Worm (Caenorhabditis elegans) whole organism, young adult: ENCODE measurements around the gene haf-2.

Experiments used
- B0019.2 ChIP-seq: fragments of 200-800 bp; sonication (Bioruptor generic); conservative IDR thresholded peaks from 2 replicates; pipeline ENCODE4 v1.3.6; 2022; ENCODE audit warnings: missing genetic modification reagents, missing genetic modification characterization, missing compliant biosample characterization
- B0261.1 ChIP-seq: sonication (generic microtip); optimal IDR thresholded peaks from 2 replicates; lab custom pipeline; 2016; ENCODE audit warnings: mild to moderate bottlenecking, missing genetic modification characterization, moderate library complexity, missing compliant biosample characterization
- D2030.7 ChIP-seq: fragments of 200-800 bp; sonication (Bioruptor generic); IDR thresholded peaks from 2 replicates; pipeline ENCODE4 v1.3.6; 2022; ENCODE audit warnings: missing genetic modification reagents, missing genetic modification characterization, missing compliant biosample characterization
- F22D6.2 ChIP-seq: sonication (generic microtip); optimal IDR thresholded peaks from 2 replicates; lab custom pipeline; 2016; ENCODE audit warnings: mild to moderate bottlenecking, missing genetic modification characterization, missing compliant biosample characterization
- F33H1.4 ChIP-seq: fragments of 200-800 bp; sonication (Bioruptor generic); IDR thresholded peaks from 2 replicates; pipeline ENCODE4 v1.3.6; 2022; ENCODE audit warnings: missing genetic modification reagents, missing genetic modification characterization, missing compliant biosample characterization
- F37B4.10 ChIP-seq: fragments of 200-800 bp; sonication (Bioruptor generic); IDR thresholded peaks from 2 replicates; pipeline ENCODE4 v1.3.6; 2022; ENCODE audit warnings: missing genetic modification characterization, missing compliant biosample characterization
- F55B11.4 ChIP-seq: sonication (generic microtip); optimal IDR thresholded peaks from 2 replicates; lab custom pipeline; 2016; ENCODE audit warnings: missing compliant biosample characterization, missing genetic modification characterization, borderline replicate concordance; ENCODE audit not compliant: insufficient read depth
- Y67H2A.10 ChIP-seq: fragments of 200-800 bp; sonication (Bioruptor generic); conservative IDR thresholded peaks from 2 replicates; pipeline ENCODE4 v1.3.6; 2022; ENCODE audit warnings: missing genetic modification reagents, missing genetic modification characterization, missing compliant biosample characterization
- Y79H2A.3 ChIP-seq: fragments of 200-800 bp; sonication (Bioruptor generic); conservative IDR thresholded peaks from 2 replicates; pipeline ENCODE4 v1.3.6; 2022; ENCODE audit warnings: missing genetic modification reagents, missing genetic modification characterization, missing compliant biosample characterization
- atf-7 ChIP-seq: sonication (generic microtip); optimal IDR thresholded peaks from 2 replicates; lab custom pipeline; 2017; ENCODE audit warnings: mild to moderate bottlenecking, missing genetic modification characterization, missing compliant biosample characterization
- attf-3 ChIP-seq: fragments of 200-800 bp; sonication (Bioruptor generic); conservative IDR thresholded peaks from 2 replicates; pipeline ENCODE4 v1.3.6; 2022; ENCODE audit warnings: missing genetic modification reagents, missing genetic modification characterization, missing compliant biosample characterization
- bed-1 ChIP-seq: fragments of 200-800 bp; sonication (Bioruptor generic); IDR thresholded peaks from 2 replicates; pipeline ENCODE4 v1.3.6; 2022; ENCODE audit warnings: missing genetic modification reagents, missing genetic modification characterization, missing compliant biosample characterization
- cebp-2 ChIP-seq: fragments of 200-800 bp; sonication (Bioruptor generic); IDR thresholded peaks from 2 replicates; pipeline ENCODE4 v1.3.6; 2022; ENCODE audit warnings: missing genetic modification characterization, missing compliant biosample characterization
- dpl-1 ChIP-seq: fragments of 150-350 bp; optimal IDR thresholded peaks from 2 replicates; lab custom pipeline; 2014; ENCODE audit warnings: missing biosample characterization, missing genetic modification reagents, missing genetic modification characterization
- efl-1 ChIP-seq: fragments of 150-350 bp; optimal IDR thresholded peaks from 2 replicates; lab custom pipeline; 2014; ENCODE audit warnings: missing biosample characterization, missing genetic modification reagents, missing genetic modification characterization
- egl-44 ChIP-seq: fragments of 200-800 bp; sonication (Bioruptor generic); IDR thresholded peaks from 2 replicates; pipeline ENCODE4 v1.3.6; 2022; ENCODE audit warnings: missing genetic modification reagents, missing genetic modification characterization, missing compliant biosample characterization
- gei-17 ChIP-seq: fragments of 200-800 bp; sonication (Bioruptor generic); optimal IDR thresholded peaks from 2 replicates; lab custom pipeline; 2018; ENCODE audit warnings: mild to moderate bottlenecking, missing genetic modification characterization, missing compliant biosample characterization
- him-1 ChIP-seq: sonication (generic microtip); optimal IDR thresholded peaks from 2 replicates; lab custom pipeline; 2016; ENCODE audit warnings: missing genotype, missing genetic modification reagents, missing genetic modification characterization, missing compliant biosample characterization
- hlh-26 ChIP-seq: fragments of 200-800 bp; sonication (Bioruptor generic); conservative IDR thresholded peaks from 2 replicates; pipeline ENCODE4 v1.3.6; 2022; ENCODE audit warnings: missing genetic modification reagents, missing genetic modification characterization, missing compliant biosample characterization
- hmg-1.2 ChIP-seq: fragments of 200-800 bp; sonication (Bioruptor generic); IDR thresholded peaks from 2 replicates; pipeline ENCODE4 v1.3.6; 2022; ENCODE audit warnings: missing genetic modification reagents, missing genetic modification characterization, missing compliant biosample characterization
- hmg-20 ChIP-seq: fragments of 200-800 bp; sonication (Bioruptor generic); IDR thresholded peaks from 2 replicates; pipeline ENCODE4 v1.3.6; 2022; ENCODE audit warnings: missing genetic modification reagents, missing genetic modification characterization, missing compliant biosample characterization
- lir-1 ChIP-seq: fragments of 200-800 bp; sonication (Bioruptor generic); conservative IDR thresholded peaks from 2 replicates; pipeline ENCODE4 v1.3.6; 2022; ENCODE audit warnings: missing genetic modification reagents, missing genetic modification characterization, missing compliant biosample characterization
- lsl-1 ChIP-seq: fragments of 200-800 bp; sonication (Bioruptor generic); optimal IDR thresholded peaks from 2 replicates; lab custom pipeline; 2018; ENCODE audit warnings: mild to moderate bottlenecking, missing genetic modification characterization, moderate library complexity, missing compliant biosample characterization
- madf-6 ChIP-seq: fragments of 200-800 bp; sonication (Bioruptor generic); IDR thresholded peaks from 2 replicates; pipeline ENCODE4 v1.3.6; 2022; ENCODE audit warnings: missing genetic modification reagents, missing genetic modification characterization, missing compliant biosample characterization
- madf-8 ChIP-seq: fragments of 200-800 bp; sonication (Bioruptor generic); conservative IDR thresholded peaks from 2 replicates; pipeline ENCODE4 v1.3.6; 2022; ENCODE audit warnings: missing genetic modification reagents, missing genetic modification characterization, missing compliant biosample characterization
- mxl-1 ChIP-seq: sonication (generic microtip); optimal IDR thresholded peaks from 2 replicates; lab custom pipeline; 2016; ENCODE audit warnings: missing genetic modification characterization, missing compliant biosample characterization
- nhr-179 ChIP-seq: sonication (generic microtip); optimal IDR thresholded peaks from 2 replicates; lab custom pipeline; 2016; ENCODE audit warnings: mild to moderate bottlenecking, missing genetic modification characterization, missing compliant biosample characterization
- rcor-1 ChIP-seq: fragments of 200-800 bp; sonication (Bioruptor generic); IDR thresholded peaks from 2 replicates; pipeline ENCODE4 v1.3.6; 2022; ENCODE audit warnings: missing genetic modification reagents, missing genetic modification characterization, missing compliant biosample characterization
- repo-1 ChIP-seq: sonication (generic microtip); optimal IDR thresholded peaks from 2 replicates; lab custom pipeline; 2017; ENCODE audit warnings: mild to moderate bottlenecking, missing genetic modification characterization, missing compliant biosample characterization
- sdz-38 ChIP-seq: sonication (generic microtip); optimal IDR thresholded peaks from 2 replicates; lab custom pipeline; 2016; ENCODE audit warnings: missing genotype, missing genetic modification characterization, missing compliant biosample characterization
- snpc-1.1 ChIP-seq: sonication (generic microtip); optimal IDR thresholded peaks from 2 replicates; lab custom pipeline; 2017; ENCODE audit warnings: missing genetic modification characterization, mild to moderate bottlenecking, missing compliant biosample characterization, antibody characterized with exemption, moderate library complexity, missing genotype, missing genetic modification reagents; ENCODE audit not compliant: insufficient read depth
- snpc-3.4 ChIP-seq: sonication (generic microtip); optimal IDR thresholded peaks from 2 replicates; lab custom pipeline; 2017; ENCODE audit warnings: missing genetic modification characterization, mild to moderate bottlenecking, missing compliant biosample characterization, antibody characterized with exemption, moderate library complexity, missing genotype, missing genetic modification reagents
- snpc-4 ChIP-seq, 5 experiments: fragments of 150-350 bp in 1 of 5; sonication (generic microtip) in 4 of 5; optimal IDR thresholded peaks; 2 replicates each; lab custom pipeline; 2014 to 2018; ENCODE audit warnings: missing genetic modification characterization in 5 of 5, missing biosample characterization in 3 of 5, antibody characterized with exemption in 2 of 5, mild to moderate bottlenecking in 2 of 5, missing compliant biosample characterization in 2 of 5, missing genotype in 2 of 5, moderate library complexity in 2 of 5, missing genetic modification reagents in 1 of 5
- xnd-1 ChIP-seq: sonication (generic microtip); optimal IDR thresholded peaks from 2 replicates; lab custom pipeline; 2016; ENCODE audit warnings: missing genotype, missing genetic modification reagents, missing genetic modification characterization, missing compliant biosample characterization
- ztf-22 ChIP-seq: fragments of 200-800 bp; sonication (Bioruptor generic); optimal IDR thresholded peaks from 2 replicates; lab custom pipeline; 2018; ENCODE audit warnings: mild to moderate bottlenecking, missing genetic modification characterization, moderate library complexity, missing compliant biosample characterization

Gene haf-2

DNA sequence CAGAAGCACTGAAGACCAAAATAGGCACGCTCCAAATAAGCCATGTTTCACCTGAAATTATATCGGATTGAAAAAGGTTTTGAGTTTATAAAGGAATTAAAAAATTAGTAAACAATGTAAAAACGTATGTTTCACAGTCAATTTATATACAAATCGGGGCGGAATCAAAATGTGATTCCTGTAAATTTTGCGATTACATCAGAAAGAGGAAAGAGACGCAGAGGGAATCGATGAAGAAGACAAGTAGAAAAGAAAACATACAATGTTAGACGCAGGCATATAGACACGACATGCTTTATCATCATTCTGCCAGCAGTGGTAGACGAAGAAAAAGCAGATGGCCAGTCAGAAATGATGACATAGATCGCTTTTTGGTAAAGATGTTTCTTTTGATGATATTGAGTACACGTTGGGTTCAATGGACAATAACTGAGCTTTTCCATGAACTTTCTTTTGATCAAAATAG lies 7.8 kb upstream of the haf-2 start, which contains the start of gene msra-1 (continued):
- TF ChIP-seq hmg-1.2 (GFP tag; lab: Robert Waterston, UW): peak; percentile 32; the same call in 1 of the 2 replicates
- TF ChIP-seq, all 124 proteins: peak for 4

DNA sequence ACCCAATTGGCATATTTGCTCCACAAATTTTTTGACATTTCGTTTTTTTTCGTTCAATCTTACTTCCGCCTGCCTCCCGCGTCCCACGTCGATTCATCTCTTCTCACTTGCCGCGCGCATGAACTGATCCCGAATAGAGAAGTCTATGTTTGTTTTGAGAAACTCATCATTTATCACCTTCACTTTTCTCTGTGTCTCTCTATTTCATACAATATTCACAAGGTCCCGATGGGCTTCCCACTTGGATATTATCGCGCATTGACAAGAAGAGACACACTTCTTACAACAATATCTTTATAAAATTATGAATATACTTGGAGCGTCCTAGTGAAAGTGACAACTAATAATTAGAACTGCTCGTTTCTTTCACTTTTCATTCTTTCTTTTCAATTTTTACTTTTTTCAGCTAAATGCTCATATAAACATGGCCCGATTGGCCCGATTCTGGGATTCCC lies 2.3 kb upstream of the haf-2 start, which contains the start of gene insc-1:
Gene insc-1, plus strand, starts transcription at position 405 of the 455 bp plus-strand sequence.
- no peak for TF ChIP-seq lir-1 (GFP tag; lab: Robert Waterston, UW)
- no peak for TF ChIP-seq sdz-38 (tag; lab: Kevin White, UChicago)
- no peak for TF ChIP-seq D2030.7
- no peak for TF ChIP-seq repo-1
- TF ChIP-seq F37B4.10 (GFP tag; lab: Robert Waterston, UW): no peak
- TF ChIP-seq Y79H2A.3 (GFP tag; lab: Robert Waterston, UW): no peak
- TF ChIP-seq dpl-1 (GFP tag; lab: Kevin White, UChicago): no peak
- no peak for TF ChIP-seq F33H1.4 (GFP tag; lab: Robert Waterston, UW)
- no peak for TF ChIP-seq nhr-179
- TF ChIP-seq hlh-26 (GFP tag; lab: Robert Waterston, UW): no peak
- no peak for TF ChIP-seq F22D6.2 (tag; lab: Kevin White, UChicago)

DNA sequence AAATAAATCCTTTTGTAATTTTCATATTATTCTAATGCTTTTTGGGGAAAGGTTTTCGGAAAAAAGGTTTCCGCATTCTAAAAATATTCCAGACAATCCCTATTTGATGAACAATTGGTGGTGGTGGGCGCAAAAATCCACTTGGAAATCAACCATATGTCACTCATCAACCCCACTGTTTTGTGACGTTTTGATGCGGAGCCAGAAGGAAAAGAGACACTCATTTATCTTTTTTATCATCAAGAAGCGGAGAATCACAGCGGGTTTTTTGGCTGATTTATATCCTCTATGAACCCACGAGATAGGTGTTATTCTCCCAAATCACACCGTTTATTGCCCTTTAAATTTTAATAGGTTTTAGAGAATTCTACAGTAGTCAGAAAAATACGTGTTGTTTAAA lies 950 bp upstream of the haf-2 start:
- TF ChIP-seq B0261.1 (tag; lab: Kevin White, UChicago) (no peak), gei-17 (GFP tag; lab: Kevin White, UChicago) (no peak)

- TF ChIP-seq snpc-1.1 (tag; lab: Kevin White, UChicago): no peak
- TF ChIP-seq hmg-20: no peak
- TF ChIP-seq egl-44 (GFP tag; lab: Robert Waterston, UW): no peak
- TF ChIP-seq snpc-3.4 (tag; lab: Kevin White, UChicago): peak; percentile 30
- TF ChIP-seq efl-1 (GFP tag; lab: Kevin White, UChicago): peak; percentile 17
- no peak for TF ChIP-seq snpc-4 (GFP tag; optimal IDR thresholded peaks at IDR 0.05; lab: Kevin White, UChicago)
- peak in 1 of 4 experiments; percentile 21 for TF ChIP-seq snpc-4 (tag; optimal IDR thresholded peaks at IDR 0.05; lab: Kevin White, UChicago)
- no peak for TF ChIP-seq atf-7 (tag; lab: Kevin White, UChicago)
- no peak for TF ChIP-seq ztf-22 (GFP tag; lab: Kevin White, UChicago)
- no peak for TF ChIP-seq mxl-1
- peak; percentile 69 for TF ChIP-seq xnd-1 (tag; lab: Kevin White, UChicago)
- peak; percentile 94 for TF ChIP-seq attf-3 (GFP tag; lab: Robert Waterston, UW)
- peak; percentile 32; the same call in 1 of the 2 replicates for TF ChIP-seq B0019.2
- TF ChIP-seq F55B11.4 (tag; lab: Kevin White, UChicago): no peak
- TF ChIP-seq Y67H2A.10 (GFP tag; lab: Robert Waterston, UW): no peak
- TF ChIP-seq madf-8: peak; percentile 83
- TF ChIP-seq hmg-1.2 (GFP tag; lab: Robert Waterston, UW): peak; percentile 92
- no peak for TF ChIP-seq cebp-2
- TF ChIP-seq him-1 (tag; lab: Kevin White, UChicago): peak; percentile 42
- peak; percentile 57 for TF ChIP-seq rcor-1 (GFP tag; lab: Robert Waterston, UW)
- TF ChIP-seq madf-6 (GFP tag; lab: Robert Waterston, UW): peak; percentile 93
- TF ChIP-seq bed-1 (GFP tag; lab: Robert Waterston, UW): no peak
- peak; percentile 12 for TF ChIP-seq lsl-1
Observed at ce11 chrII:7356773-7357172, 547 bp upstream of the haf-2 start.
